Worm (Caenorhabditis elegans): ENCODE measurements around the gene Y43F8B.18.

DNA sequence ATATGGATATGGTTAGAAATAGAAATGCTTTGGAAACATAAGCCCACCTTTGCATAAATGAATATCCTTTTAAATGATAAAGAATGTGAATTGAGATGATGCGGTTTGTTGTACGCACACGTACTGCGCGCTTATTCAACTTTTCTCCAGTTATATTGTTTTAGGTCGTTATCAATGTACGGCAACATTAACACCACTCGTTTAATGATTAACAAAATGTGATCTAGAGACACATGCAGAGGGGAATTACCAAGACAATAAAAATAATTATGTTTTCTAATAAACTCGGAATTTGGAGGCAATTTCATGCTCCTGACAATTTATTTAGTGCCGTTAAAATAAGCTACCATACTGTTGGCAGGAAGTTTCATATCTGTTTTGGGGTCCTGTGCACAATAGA lies 40.3 kb upstream of the Y43F8B.18 start, which contains the start of gene M04C3.1:
- TF ChIP-seq ZK546.5 (tag; optimal IDR thresholded peaks at IDR 0.05) = no peak
- TF ChIP-seq lin-39 (tag; optimal IDR thresholded peaks at IDR 0.05) = no peak
- TF ChIP-seq snpc-4 (tag; optimal IDR thresholded peaks at IDR 0.05) = no peak
- no peak for TF ChIP-seq ama-1 (optimal IDR thresholded peaks at IDR 0.05)
- TF ChIP-seq nhr-25 (tag; optimal IDR thresholded peaks at IDR 0.05; ENCODE audit: borderline replicate concordance, insufficient read depth) = no peak
- no peak for TF ChIP-seq nhr-48 (tag; optimal IDR thresholded peaks at IDR 0.05)
- no peak for TF ChIP-seq ceh-20 (GFP tag; IDR thresholded peaks at IDR 0.05)

Data from whole organism, L4 larva.